Worm (Caenorhabditis elegans) whole organism, L4 larva: ENCODE data around the gene K08D8.4.

ENCODE experiments used
- aly-2 ChIP-seq: sonication (generic microtip); optimal IDR thresholded peaks from 2 replicates; lab custom pipeline; 2018; ENCODE audit warnings: missing biosample characterization, missing genetic modification characterization
- ceh-82 ChIP-seq: sonication (generic microtip); optimal IDR thresholded peaks from 2 replicates; lab custom pipeline; 2017; ENCODE audit warnings: missing biosample characterization, missing genetic modification characterization
- nhr-77 ChIP-seq: fragments of 150-350 bp; optimal IDR thresholded peaks from 2 replicates; lab custom pipeline; 2014; ENCODE audit warnings: missing biosample characterization, missing genetic modification characterization
- pha-4 ChIP-seq, 2 experiments: fragments of 150-350 bp in 1 of 2; fragments of 200-800 bp in 1 of 2; sonication (Bioruptor generic) in 1 of 2; IDR thresholded peaks in 1 of 2; optimal IDR thresholded peaks in 1 of 2; 2 replicates each; pipeline versions ENCODE4 v1.3.6 to Lab custom; 2014 to 2022; ENCODE audit warnings: missing genetic modification characterization in 2 of 2, missing genetic modification reagents in 2 of 2, missing biosample characterization in 1 of 2, missing compliant biosample characterization in 1 of 2

DNA sequence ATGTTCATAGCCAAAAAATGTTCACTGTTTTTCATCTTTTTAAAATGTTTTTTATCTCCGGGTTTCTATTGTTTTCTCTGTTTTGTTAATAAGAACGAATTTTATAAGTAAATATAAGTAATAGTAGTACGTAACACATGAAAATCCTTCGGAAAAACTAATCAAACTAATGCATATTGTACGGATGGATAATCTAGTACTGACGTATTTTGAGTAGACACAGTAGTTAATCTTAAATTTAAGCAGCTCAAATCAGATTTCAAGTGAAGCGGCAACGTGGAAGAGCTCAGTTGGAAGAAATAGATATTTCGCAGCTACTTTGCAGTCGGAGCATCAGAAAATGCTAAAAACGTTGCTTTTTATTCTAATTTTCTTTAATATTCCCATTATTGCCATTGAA, 50.0 kb downstream of the K08D8.4 start, which contains the start of gene gcy-18:
- TF ChIP-seq ceh-82 (tag; lab: Kevin White, UChicago), result no peak
- TF ChIP-seq nhr-77 (tag; lab: Kevin White, UChicago), result no peak
- TF ChIP-seq pha-4 (GFP tag; IDR thresholded peaks at IDR 0.05; lab: Robert Waterston, UW), result no peak
- TF ChIP-seq pha-4 (tag; optimal IDR thresholded peaks at IDR 0.05; lab: Kevin White, UChicago), result no peak
- no peak for TF ChIP-seq aly-2
